Fruit fly (Drosophila melanogaster) whole organism, embryonic: ENCODE measurements around the gene CG43245.

Experiments
- Abd-B ChIP-seq: fragments of 200-800 bp; sonication (Bioruptor generic); optimal IDR thresholded peaks from 2 replicates; lab custom pipeline; 2018; ENCODE audit warnings: missing biosample characterization, mild to moderate bottlenecking, missing genetic modification characterization, moderate library complexity
- C15 ChIP-seq: fragments of 200-800 bp; sonication (Bioruptor generic); IDR thresholded peaks from 3 replicates; pipeline ENCODE4 v1.3.6; 2022; ENCODE audit warnings: missing biosample characterization, missing genetic modification characterization
- CG10209 ChIP-seq: fragments of 200-800 bp; sonication (Bioruptor generic); optimal IDR thresholded peaks from 3 replicates; lab custom pipeline; 2017; ENCODE audit warnings: missing biosample characterization, mild to moderate bottlenecking, missing genetic modification characterization, missing genetic modification reagents
- CG11247 ChIP-seq: fragments of 200-800 bp; sonication (Bioruptor generic); IDR thresholded peaks from 2 replicates; pipeline ENCODE4 v1.3.6; 2022; ENCODE audit warnings: missing biosample characterization, missing genetic modification characterization
- CG11456 ChIP-seq: fragments of 200-800 bp; sonication (Bioruptor generic); IDR thresholded peaks from 3 replicates; pipeline ENCODE4 v1.3.6; 2022; ENCODE audit warnings: missing biosample characterization, missing genetic modification characterization
- CG14441 ChIP-seq: fragments of 200-800 bp; sonication (Bioruptor generic); IDR thresholded peaks from 2 replicates; pipeline ENCODE4 v1.3.6; 2022; ENCODE audit warnings: missing biosample characterization, missing genetic modification characterization
- CG17612 ChIP-seq: fragments of 200-800 bp; sonication (Bioruptor generic); IDR thresholded peaks from 2 replicates; pipeline ENCODE4 v1.3.6; 2022; ENCODE audit warnings: missing biosample characterization, missing genetic modification characterization
- CG18476 ChIP-seq: fragments of 200-800 bp; sonication (Bioruptor generic); optimal IDR thresholded peaks from 2 replicates; lab custom pipeline; 2016; ENCODE audit warnings: missing biosample characterization, mild to moderate bottlenecking, missing genetic modification characterization
- CG18764 ChIP-seq: fragments of 200-800 bp; sonication (Bioruptor generic); optimal IDR thresholded peaks from 3 replicates; lab custom pipeline; 2016; ENCODE audit warnings: missing biosample characterization, missing genetic modification characterization
- CG32767 ChIP-seq: fragments of 200-800 bp; sonication (Bioruptor generic); IDR thresholded peaks from 2 replicates; pipeline ENCODE4 v1.3.6; 2022; ENCODE audit warnings: missing biosample characterization, missing genetic modification characterization
- CG33557 ChIP-seq: fragments of 200-800 bp; sonication (Bioruptor generic); optimal IDR thresholded peaks from 2 replicates; lab custom pipeline; 2019; ENCODE audit warnings: missing biosample characterization, mild to moderate bottlenecking, missing genetic modification characterization, moderate library complexity
- CG3726 ChIP-seq: fragments of 200-800 bp; sonication (Bioruptor generic); IDR thresholded peaks from 3 replicates; pipeline ENCODE4, ENCODE4 v1.3.6; 2022; ENCODE audit warnings: missing biosample characterization, missing genetic modification characterization
- CG4820 ChIP-seq: fragments of 200-800 bp; sonication (Bioruptor generic); optimal IDR thresholded peaks from 3 replicates; lab custom pipeline; 2016; ENCODE audit warnings: missing biosample characterization, missing genetic modification characterization
- CG4854 ChIP-seq: fragments of 200-800 bp; sonication (Bioruptor generic); optimal IDR thresholded peaks from 2 replicates; lab custom pipeline; 2016; ENCODE audit warnings: missing biosample characterization, missing genetic modification characterization, inconsistent platforms
- CG7271 ChIP-seq: fragments of 200-800 bp; sonication (Bioruptor generic); optimal IDR thresholded peaks from 2 replicates; lab custom pipeline; 2018; ENCODE audit warnings: missing biosample characterization, mild to moderate bottlenecking, missing genetic modification characterization, moderate library complexity
- CG7745 ChIP-seq: fragments of 200-800 bp; sonication (Bioruptor generic); optimal IDR thresholded peaks from 2 replicates; lab custom pipeline; 2018; ENCODE audit warnings: missing biosample characterization, mild to moderate bottlenecking, missing genetic modification characterization, moderate library complexity
- CG9727 ChIP-seq: fragments of 200-800 bp; sonication (Bioruptor generic); optimal IDR thresholded peaks from 3 replicates; lab custom pipeline; 2017; ENCODE audit warnings: missing biosample characterization, mild to moderate bottlenecking, missing genetic modification characterization
- CoRest ChIP-seq: fragments of 200-800 bp; sonication (Bioruptor generic); optimal IDR thresholded peaks from 3 replicates; lab custom pipeline; 2018; ENCODE audit warnings: missing biosample characterization, mild to moderate bottlenecking, missing genetic modification characterization, moderate library complexity
- D19A ChIP-seq: fragments of 200-800 bp; optimal IDR thresholded peaks from 3 replicates; lab custom pipeline; 2019; ENCODE audit warnings: missing biosample characterization, mild to moderate bottlenecking, missing genetic modification characterization, moderate library complexity
- Doc2 ChIP-seq: fragments of 200-800 bp; sonication (Bioruptor generic); IDR thresholded peaks from 2 replicates; pipeline ENCODE4 v1.3.6; 2022; ENCODE audit warnings: missing biosample characterization, missing genetic modification characterization
- E2f1 ChIP-seq: fragments of 200-800 bp; sonication (Bioruptor generic); IDR thresholded peaks from 2 replicates; pipeline ENCODE4 v1.3.6; 2022; ENCODE audit warnings: missing biosample characterization, missing genetic modification characterization
- Fer3 ChIP-seq: fragments of 200-800 bp; sonication (Bioruptor generic); optimal IDR thresholded peaks from 2 replicates; lab custom pipeline; 2018; ENCODE audit warnings: missing biosample characterization, mild to moderate bottlenecking, missing genetic modification characterization, moderate library complexity
- H2.0 ChIP-seq: fragments of 200-800 bp; sonication (Bioruptor generic); IDR thresholded peaks from 2 replicates; pipeline ENCODE4 v1.3.6; 2022; ENCODE audit warnings: missing biosample characterization, missing genetic modification characterization
- Hand ChIP-seq: fragments of 200-800 bp; sonication (Bioruptor generic); optimal IDR thresholded peaks from 2 replicates; lab custom pipeline; 2017; ENCODE audit warnings: mild to moderate bottlenecking, missing biosample characterization, missing genetic modification reagents, missing genetic modification characterization
- Hr51 ChIP-seq, 2 experiments: fragments of 200-800 bp; sonication (Bioruptor generic); optimal IDR thresholded peaks; 2 replicates in 1 of 2; 3 replicates in 1 of 2; lab custom pipeline; 2016 to 2018; ENCODE audit warnings: missing biosample characterization in 2 of 2, missing genetic modification characterization in 2 of 2, mild to moderate bottlenecking in 1 of 2, moderate library complexity in 1 of 2
- Hsf ChIP-seq: fragments of 200-800 bp; sonication (Bioruptor generic); optimal IDR thresholded peaks from 3 replicates; lab custom pipeline; 2016; ENCODE audit warnings: missing biosample characterization, missing genetic modification characterization
- Meics ChIP-seq: fragments of 200-800 bp; sonication (Bioruptor generic); optimal IDR thresholded peaks from 2 replicates; lab custom pipeline; 2017; ENCODE audit warnings: missing biosample characterization, mild to moderate bottlenecking, missing genetic modification characterization
- Mrtf ChIP-seq: fragments of 200-800 bp; sonication (Bioruptor generic); IDR thresholded peaks from 3 replicates; pipeline ENCODE4 v1.3.6; 2022; ENCODE audit warnings: missing biosample characterization, missing genetic modification characterization
- Pdp1 ChIP-seq, 2 experiments: fragments of 200-800 bp; sonication (Bioruptor generic); optimal IDR thresholded peaks; 3 replicates each; lab custom pipeline; 2016; ENCODE audit warnings: missing biosample characterization in 2 of 2, missing genetic modification characterization in 2 of 2, mild to moderate bottlenecking in 1 of 2, moderate library complexity in 1 of 2
- Rfx ChIP-seq: fragments of 200-800 bp; sonication (Bioruptor generic); IDR thresholded peaks from 2 replicates; pipeline ENCODE4 v1.3.6; 2022; ENCODE audit warnings: missing biosample characterization, missing genetic modification characterization
- Sox100B ChIP-seq: fragments of 200-800 bp; sonication (Bioruptor generic); optimal IDR thresholded peaks from 3 replicates; lab custom pipeline; 2018; ENCODE audit warnings: missing biosample characterization, mild to moderate bottlenecking, missing genetic modification characterization
- Sry-δ ChIP-seq: fragments of 200-800 bp; sonication (Bioruptor generic); optimal IDR thresholded peaks from 2 replicates; lab custom pipeline; 2016; ENCODE audit warnings: missing biosample characterization, missing genetic modification characterization
- Usf ChIP-seq: fragments of 200-800 bp; sonication (Bioruptor generic); optimal IDR thresholded peaks from 2 replicates; lab custom pipeline; 2017; ENCODE audit warnings: missing genotype, missing biosample characterization, missing genetic modification characterization
- Xbp1 ChIP-seq: fragments of 200-800 bp; sonication (Bioruptor generic); optimal IDR thresholded peaks from 3 replicates; lab custom pipeline; 2016; ENCODE audit warnings: missing biosample characterization, mild to moderate bottlenecking, missing genetic modification characterization
- ac ChIP-seq: fragments of 200-800 bp; sonication (Bioruptor generic); optimal IDR thresholded peaks from 3 replicates; lab custom pipeline; 2017; ENCODE audit warnings: missing biosample characterization, mild to moderate bottlenecking, missing genetic modification characterization
- bcd ChIP-seq: fragments of 200-800 bp; sonication (Bioruptor generic); optimal IDR thresholded peaks from 2 replicates; lab custom pipeline; 2017; ENCODE audit warnings: missing biosample characterization, mild to moderate bottlenecking, missing genetic modification characterization
- br ChIP-seq: fragments of >200 bp; optimal IDR thresholded peaks from 2 replicates; lab custom pipeline; 2017
- cg ChIP-seq: fragments of 200-800 bp; sonication (Bioruptor generic); optimal IDR thresholded peaks from 3 replicates; lab custom pipeline; 2019; ENCODE audit warnings: missing biosample characterization, mild to moderate bottlenecking, missing genetic modification characterization, moderate library complexity
- croc ChIP-seq: fragments of 200-800 bp; sonication (Bioruptor generic); conservative IDR thresholded peaks from 3 replicates; pipeline ENCODE4 v1.3.6; 2022; ENCODE audit warnings: missing biosample characterization, missing genetic modification characterization
- ewg ChIP-seq: fragments of 200-800 bp; sonication (Bioruptor generic); optimal IDR thresholded peaks from 3 replicates; lab custom pipeline; 2017; ENCODE audit warnings: mild to moderate bottlenecking, missing biosample characterization, missing genetic modification reagents, missing genetic modification characterization
- gsb-n ChIP-seq: fragments of 200-800 bp; sonication (Bioruptor generic); optimal IDR thresholded peaks from 3 replicates; lab custom pipeline; 2018; ENCODE audit warnings: missing biosample characterization, mild to moderate bottlenecking, missing genetic modification characterization
- jumu ChIP-seq: fragments of 200-800 bp; sonication (Bioruptor generic); optimal IDR thresholded peaks from 3 replicates; lab custom pipeline; 2016; ENCODE audit warnings: missing biosample characterization, missing genetic modification characterization
- lilli ChIP-seq: fragments of 200-800 bp; sonication (Bioruptor generic); optimal IDR thresholded peaks from 3 replicates; lab custom pipeline; 2016; ENCODE audit warnings: missing biosample characterization, missing genetic modification characterization
- lola ChIP-seq, 3 experiments: fragments of >200 bp in 2 of 3; fragments of 200-800 bp in 1 of 3; sonication (Bioruptor generic) in 1 of 3; optimal IDR thresholded peaks; 2 replicates each; lab custom pipeline; 2017 to 2019; ENCODE audit warnings: missing biosample characterization in 3 of 3, missing genetic modification characterization in 3 of 3, mild to moderate bottlenecking in 1 of 3, moderate library complexity in 1 of 3
- maf-S ChIP-seq: fragments of 200-800 bp; sonication (Bioruptor generic); optimal IDR thresholded peaks from 2 replicates; lab custom pipeline; 2016; ENCODE audit warnings: missing biosample characterization, missing genetic modification characterization
- toy ChIP-seq: fragments of 200-800 bp; sonication (Bioruptor generic); IDR thresholded peaks from 2 replicates; pipeline ENCODE4 v1.3.6; 2022; ENCODE audit warnings: missing biosample characterization, missing genetic modification characterization
- vvl ChIP-seq: fragments of 200-800 bp; sonication (Bioruptor generic); IDR thresholded peaks from 2 replicates; pipeline ENCODE4 v1.3.6; 2022; ENCODE audit warnings: missing biosample characterization, missing genetic modification characterization
- z ChIP-seq: fragments of 200-800 bp; sonication (Bioruptor generic); IDR thresholded peaks from 3 replicates; pipeline ENCODE4 v1.3.6; 2022; ENCODE audit warnings: missing biosample characterization, missing genetic modification characterization
- zen ChIP-seq: fragments of 200-800 bp; sonication (Bioruptor generic); optimal IDR thresholded peaks from 3 replicates; lab custom pipeline; 2018; ENCODE audit warnings: missing biosample characterization, mild to moderate bottlenecking, missing genetic modification characterization, moderate library complexity
- zf30C ChIP-seq: fragments of 200-800 bp; sonication (Bioruptor generic); optimal IDR thresholded peaks from 3 replicates; lab custom pipeline; 2018; ENCODE audit warnings: missing biosample characterization, mild to moderate bottlenecking, missing genetic modification characterization
- zfh1 ChIP-seq: fragments of 200-800 bp; sonication (Bioruptor generic); IDR thresholded peaks from 3 replicates; pipeline ENCODE4 v1.3.6; 2022; ENCODE audit warnings: missing biosample characterization, missing genetic modification characterization
- zfh2 ChIP-seq: fragments of 200-800 bp; sonication (Bioruptor generic); optimal IDR thresholded peaks from 2 replicates; lab custom pipeline; 2016; ENCODE audit warnings: missing biosample characterization, missing genetic modification characterization

The CG43245 gene

dm6 chr3L:10784566-10785003 lies 12.9 kb downstream of the CG43245 start (continued):
- no peak for TF ChIP-seq zen
- peak; percentile 2 for TF ChIP-seq Meics
- no peak for TF ChIP-seq CG7271 (tag; lab: Kevin White, UChicago)
- TF ChIP-seq Abd-B (GFP tag; lab: Kevin White, UChicago): peak; percentile 40
- TF ChIP-seq Sox100B: peak; percentile 61
- no peak for TF ChIP-seq CG11247
- TF ChIP-seq Doc2 (GFP tag; lab: Robert Waterston, UW): no peak
- no peak for TF ChIP-seq Hsf
- peak; percentile 38 for TF ChIP-seq croc (GFP tag; lab: Robert Waterston, UW)
- TF ChIP-seq zf30C (GFP tag; lab: Kevin White, UChicago): no peak
- TF ChIP-seq Hand (GFP tag; lab: Kevin White, UChicago): no peak
- 0 out of 2 replicates have a peak, but pooled peaks have one; percentile 37 for TF ChIP-seq E2f1 (GFP tag; lab: Robert Waterston, UW)
- TF ChIP-seq bcd: peak; percentile 37
- no peak for TF ChIP-seq CG11456
- TF ChIP-seq CG18476: no peak
- no peak for TF ChIP-seq CG18764 (GFP tag; lab: Kevin White, UChicago)
- no peak for TF ChIP-seq br (lab: Kevin White, UChicago)
- TF ChIP-seq gsb-n: peak; percentile 27
- no peak for TF ChIP-seq z (GFP tag; lab: Robert Waterston, UW)
- no peak for TF ChIP-seq Fer3 (tag; lab: Kevin White, UChicago)
- no peak for TF ChIP-seq C15
- peak; percentile 18 for TF ChIP-seq D19A (tag; lab: Kevin White, UChicago)
- no peak for TF ChIP-seq Sry-δ (GFP tag; lab: Kevin White, UChicago)
- TF ChIP-seq CG4854 (GFP tag; lab: Kevin White, UChicago): no peak
- no peak for TF ChIP-seq cg
- TF ChIP-seq zfh1 (GFP tag; lab: Robert Waterston, UW): no peak
- TF ChIP-seq CG10209 (GFP tag; lab: Kevin White, UChicago): peak; percentile 38
- no peak for TF ChIP-seq lilli (GFP tag; lab: Kevin White, UChicago)
- no peak for TF ChIP-seq Rfx (GFP tag; lab: Robert Waterston, UW)
- TF ChIP-seq lola (GFP tag; optimal IDR thresholded peaks at IDR 0.05; lab: Kevin White, UChicago): peak in 1 of 3 experiments; percentile 57
- TF ChIP-seq CG14441 (GFP tag; lab: Robert Waterston, UW): no peak
- 0 out of 2 replicates have a peak, but pooled peaks have one; percentile 26 for TF ChIP-seq CG32767
- no peak for TF ChIP-seq jumu
- TF ChIP-seq CG9727 (GFP tag; lab: Kevin White, UChicago): peak; percentile 51
- TF ChIP-seq toy: no peak
- TF ChIP-seq zfh2 (GFP tag; lab: Kevin White, UChicago): no peak
- TF ChIP-seq Pdp1 (GFP tag; optimal IDR thresholded peaks at IDR 0.05; lab: Kevin White, UChicago): no peak
- no peak for TF ChIP-seq Mrtf
- TF ChIP-seq CG7745 (tag; lab: Kevin White, UChicago): no peak
- TF ChIP-seq H2.0: no peak
- TF ChIP-seq ac (GFP tag; lab: Kevin White, UChicago): no peak
- TF ChIP-seq CoRest (tag; lab: Kevin White, UChicago): peak; percentile 50
- TF ChIP-seq Xbp1 (GFP tag; lab: Kevin White, UChicago): peak; percentile 40
- TF ChIP-seq CG4820: peak; percentile 41
- peak; percentile 22 for TF ChIP-seq ewg
- TF ChIP-seq Usf (GFP tag; lab: Kevin White, UChicago): peak; percentile 7
- no peak for TF ChIP-seq maf-S (GFP tag; lab: Kevin White, UChicago)
- TF ChIP-seq CG33557 (GFP tag; lab: Kevin White, UChicago): no peak
- TF ChIP-seq vvl (GFP tag; lab: Robert Waterston, UW): peak; percentile 63
- peak in 1 of 2 experiments; percentile 49 for TF ChIP-seq Hr51 (GFP tag; optimal IDR thresholded peaks at IDR 0.05; lab: Kevin White, UChicago)
- TF ChIP-seq CG17612 (GFP tag; lab: Robert Waterston, UW): no peak
- no peak for TF ChIP-seq CG3726 (GFP tag; lab: Robert Waterston, UW)
